Fruit fly (Drosophila melanogaster) whole organism, embryonic: ENCODE results near the gene CG42699.
A peak's percentile ranks its signal among the peaks of the same experiment; 100 is the strongest.

ENCODE experiments used
- Bteb2 ChIP-seq: fragments of 200-800 bp; sonication (Bioruptor generic); optimal IDR thresholded peaks from 2 replicates; lab custom pipeline; 2016; ENCODE audit warnings: missing biosample characterization, missing genetic modification characterization
- CG10431 ChIP-seq: fragments of 200-800 bp; sonication (Bioruptor generic); optimal IDR thresholded peaks from 3 replicates; lab custom pipeline; 2018; ENCODE audit warnings: missing biosample characterization, mild to moderate bottlenecking, missing genetic modification characterization
- CG10462 ChIP-seq: fragments of 200-800 bp; sonication (Bioruptor generic); optimal IDR thresholded peaks from 2 replicates; lab custom pipeline; 2016; ENCODE audit warnings: missing biosample characterization, missing genetic modification characterization
- CG11695 ChIP-seq: fragments of 200-800 bp; sonication (Bioruptor generic); IDR thresholded peaks from 3 replicates; pipeline ENCODE4 v1.3.6; 2022; ENCODE audit warnings: missing biosample characterization, missing genetic modification characterization
- CG12104 ChIP-seq: fragments of 200-800 bp; sonication (Bioruptor generic); optimal IDR thresholded peaks from 3 replicates; lab custom pipeline; 2016; ENCODE audit warnings: missing biosample characterization, missing genetic modification characterization
- CG13287 ChIP-seq: fragments of 200-800 bp; sonication (Bioruptor generic); IDR thresholded peaks from 2 replicates; pipeline ENCODE4 v1.3.6; 2022; ENCODE audit warnings: missing biosample characterization, missing genetic modification characterization; ENCODE audit not compliant: partially characterized antibody
- CG13296 ChIP-seq: fragments of 200-800 bp; sonication (Bioruptor generic); optimal IDR thresholded peaks from 3 replicates; lab custom pipeline; 2018; ENCODE audit warnings: missing biosample characterization, mild to moderate bottlenecking, missing genetic modification characterization
- CG14860 ChIP-seq: fragments of 200-800 bp; sonication (Bioruptor generic); IDR thresholded peaks from 3 replicates; pipeline ENCODE4 v1.3.6; 2022; ENCODE audit warnings: missing biosample characterization, missing genetic modification characterization; ENCODE audit not compliant: partially characterized antibody
- CG15269 ChIP-seq: fragments of 200-800 bp; sonication (Bioruptor generic); optimal IDR thresholded peaks from 2 replicates; lab custom pipeline; 2018; ENCODE audit warnings: missing biosample characterization, mild to moderate bottlenecking, missing genetic modification characterization, moderate library complexity
- CG1529 ChIP-seq: fragments of 200-800 bp; sonication (Bioruptor generic); optimal IDR thresholded peaks from 3 replicates; lab custom pipeline; 2018; ENCODE audit warnings: missing biosample characterization, missing genetic modification characterization
- CG15601 ChIP-seq: fragments of 200-800 bp; sonication (Bioruptor generic); optimal IDR thresholded peaks from 3 replicates; lab custom pipeline; 2019; ENCODE audit warnings: missing biosample characterization, mild to moderate bottlenecking, missing genetic modification characterization, moderate library complexity
- CG17328 ChIP-seq: fragments of 200-800 bp; sonication (Bioruptor generic); IDR thresholded peaks from 2 replicates; pipeline ENCODE4 v1.3.6; 2022; ENCODE audit warnings: missing biosample characterization, missing genetic modification characterization
- CG17361 ChIP-seq: fragments of 200-800 bp; sonication (Bioruptor generic); IDR thresholded peaks from 3 replicates; pipeline ENCODE4 v1.3.6; 2022; ENCODE audit warnings: missing biosample characterization, missing genetic modification characterization
- CG42726 ChIP-seq: fragments of 200-800 bp; sonication (Bioruptor generic); IDR thresholded peaks from 2 replicates; pipeline ENCODE4 v1.3.6; 2022; ENCODE audit warnings: missing biosample characterization, missing genetic modification characterization; ENCODE audit not compliant: partially characterized antibody
- CG6765 ChIP-seq: fragments of 200-800 bp; sonication (Bioruptor generic); optimal IDR thresholded peaks from 3 replicates; lab custom pipeline; 2017; ENCODE audit warnings: missing biosample characterization, mild to moderate bottlenecking, missing genetic modification characterization
- CG7357 ChIP-seq: fragments of 200-800 bp; sonication (Bioruptor generic); IDR thresholded peaks from 3 replicates; pipeline ENCODE4 v1.3.6; 2022; ENCODE audit warnings: missing biosample characterization, missing genetic modification characterization
- Dp ChIP-seq: fragments of 200-800 bp; sonication (Bioruptor generic); optimal IDR thresholded peaks from 2 replicates; lab custom pipeline; 2018; ENCODE audit warnings: missing biosample characterization, mild to moderate bottlenecking, missing genetic modification characterization, moderate library complexity
- E2f2 ChIP-seq: fragments of 200-800 bp; sonication (Bioruptor generic); IDR thresholded peaks from 2 replicates; pipeline ENCODE4 v1.3.6; 2022; ENCODE audit warnings: missing biosample characterization, missing genetic modification characterization
- Elba2 ChIP-seq: fragments of 200-800 bp; sonication (Bioruptor generic); optimal IDR thresholded peaks from 3 replicates; lab custom pipeline; 2016; ENCODE audit warnings: missing biosample characterization, missing genetic modification characterization
- Ets97D ChIP-seq: fragments of 200-800 bp; sonication (Bioruptor generic); optimal IDR thresholded peaks from 3 replicates; lab custom pipeline; 2016; ENCODE audit warnings: missing biosample characterization, missing genetic modification characterization
- Fer3 ChIP-seq: fragments of 200-800 bp; sonication (Bioruptor generic); optimal IDR thresholded peaks from 2 replicates; lab custom pipeline; 2018; ENCODE audit warnings: missing biosample characterization, mild to moderate bottlenecking, missing genetic modification characterization, moderate library complexity
- HLHmδ ChIP-seq: fragments of 200-800 bp; sonication (Bioruptor generic); optimal IDR thresholded peaks from 2 replicates; lab custom pipeline; 2018; ENCODE audit warnings: missing biosample characterization, mild to moderate bottlenecking, missing genetic modification characterization, moderate library complexity
- Hey ChIP-seq: fragments of 200-800 bp; sonication (Bioruptor generic); optimal IDR thresholded peaks from 3 replicates; lab custom pipeline; 2018; ENCODE audit warnings: missing biosample characterization, mild to moderate bottlenecking, missing genetic modification characterization
- Opbp ChIP-seq: fragments of 200-800 bp; sonication (Bioruptor generic); IDR thresholded peaks from 3 replicates; pipeline ENCODE4 v1.3.6; 2022; ENCODE audit warnings: missing biosample characterization, missing genetic modification characterization; ENCODE audit not compliant: partially characterized antibody
- Sry-δ ChIP-seq: fragments of 200-800 bp; sonication (Bioruptor generic); optimal IDR thresholded peaks from 2 replicates; lab custom pipeline; 2016; ENCODE audit warnings: missing biosample characterization, missing genetic modification characterization
- TFAM ChIP-seq: fragments of 200-800 bp; sonication (Bioruptor generic); optimal IDR thresholded peaks from 2 replicates; lab custom pipeline; 2017; ENCODE audit warnings: missing biosample characterization, missing genetic modification characterization, inconsistent platforms
- Xbp1 ChIP-seq: fragments of 200-800 bp; sonication (Bioruptor generic); optimal IDR thresholded peaks from 3 replicates; lab custom pipeline; 2016; ENCODE audit warnings: missing biosample characterization, mild to moderate bottlenecking, missing genetic modification characterization
- ap ChIP-seq: fragments of 200-800 bp; sonication (Bioruptor generic); IDR thresholded peaks from 2 replicates; pipeline ENCODE4 v1.3.6; 2022; ENCODE audit warnings: missing biosample characterization, missing genetic modification characterization
- emc ChIP-seq: fragments of 200-800 bp; sonication (Bioruptor generic); optimal IDR thresholded peaks from 2 replicates; lab custom pipeline; 2016; ENCODE audit warnings: missing biosample characterization, missing genetic modification characterization
- fu2 ChIP-seq: fragments of 200-800 bp; sonication (Bioruptor generic); optimal IDR thresholded peaks from 2 replicates; lab custom pipeline; 2016; ENCODE audit warnings: missing biosample characterization, missing genetic modification characterization
- gt ChIP-seq: fragments of 200-800 bp; sonication (Bioruptor generic); IDR thresholded peaks from 2 replicates; pipeline ENCODE4 v1.3.6; 2022; ENCODE audit warnings: missing biosample characterization, missing genetic modification characterization
- jumu ChIP-seq: fragments of 200-800 bp; sonication (Bioruptor generic); optimal IDR thresholded peaks from 3 replicates; lab custom pipeline; 2016; ENCODE audit warnings: missing biosample characterization, missing genetic modification characterization
- ken ChIP-seq: fragments of 200-800 bp; sonication (Bioruptor generic); IDR thresholded peaks from 3 replicates; pipeline ENCODE4 v1.3.6; 2022; ENCODE audit warnings: missing biosample characterization, missing genetic modification characterization
- lbe ChIP-seq: fragments of 200-800 bp; sonication (Bioruptor generic); optimal IDR thresholded peaks from 2 replicates; lab custom pipeline; 2016; ENCODE audit warnings: missing biosample characterization, mild to moderate bottlenecking, missing genetic modification characterization
- lola ChIP-seq, 3 experiments: fragments of >200 bp in 2 of 3; fragments of 200-800 bp in 1 of 3; sonication (Bioruptor generic) in 1 of 3; optimal IDR thresholded peaks; 2 replicates each; lab custom pipeline; 2017 to 2019; ENCODE audit warnings: missing biosample characterization in 3 of 3, missing genetic modification characterization in 3 of 3, mild to moderate bottlenecking in 1 of 3, moderate library complexity in 1 of 3
- mirr ChIP-seq: fragments of 200-800 bp; sonication (Bioruptor generic); optimal IDR thresholded peaks from 3 replicates; lab custom pipeline; 2018; ENCODE audit warnings: missing biosample characterization, mild to moderate bottlenecking, missing genetic modification characterization
- nau ChIP-seq: fragments of 200-800 bp; sonication (Bioruptor generic); optimal IDR thresholded peaks from 3 replicates; lab custom pipeline; 2017; ENCODE audit warnings: missing biosample characterization, mild to moderate bottlenecking, missing genetic modification characterization, missing genetic modification reagents
- onecut ChIP-seq: fragments of 200-800 bp; sonication (Bioruptor generic); IDR thresholded peaks from 2 replicates; pipeline ENCODE4 v1.3.6; 2022; ENCODE audit warnings: missing biosample characterization, missing genetic modification characterization
- org-1 ChIP-seq: fragments of 200-800 bp; sonication (Bioruptor generic); optimal IDR thresholded peaks from 2 replicates; lab custom pipeline; 2017; ENCODE audit warnings: missing biosample characterization, missing genetic modification characterization
- otp ChIP-seq: fragments of 200-800 bp; sonication (Bioruptor generic); IDR thresholded peaks from 3 replicates; pipeline ENCODE4, ENCODE4 v1.3.6; 2022; ENCODE audit warnings: missing biosample characterization, missing genetic modification characterization
- pzg ChIP-seq: fragments of 200-800 bp; sonication (Bioruptor generic); optimal IDR thresholded peaks from 3 replicates; lab custom pipeline; 2018; ENCODE audit warnings: missing biosample characterization, mild to moderate bottlenecking, missing genetic modification characterization, moderate library complexity
- salm ChIP-seq: fragments of 200-800 bp; sonication (Bioruptor generic); optimal IDR thresholded peaks from 2 replicates; lab custom pipeline; 2018; ENCODE audit warnings: missing biosample characterization, mild to moderate bottlenecking, missing genetic modification characterization
- sens-2 ChIP-seq: fragments of 200-800 bp; sonication (Bioruptor generic); IDR thresholded peaks from 2 replicates; pipeline ENCODE4 v1.3.6; 2022; ENCODE audit warnings: missing biosample characterization, missing genetic modification characterization
- shn ChIP-seq: fragments of 200-800 bp; sonication (Bioruptor generic); optimal IDR thresholded peaks from 3 replicates; lab custom pipeline; 2016; ENCODE audit warnings: missing biosample characterization, missing genetic modification characterization
- sr ChIP-seq: fragments of 200-800 bp; sonication (Bioruptor generic); IDR thresholded peaks from 3 replicates; pipeline ENCODE4 v1.3.6; 2022; ENCODE audit warnings: missing biosample characterization, missing genetic modification characterization
- tin ChIP-seq: fragments of 200-800 bp; sonication (Bioruptor generic); optimal IDR thresholded peaks from 3 replicates; lab custom pipeline; 2016; ENCODE audit warnings: missing biosample characterization, missing genetic modification characterization
- trem ChIP-seq: fragments of 200-800 bp; optimal IDR thresholded peaks from 3 replicates; lab custom pipeline; 2019; ENCODE audit warnings: missing biosample characterization, mild to moderate bottlenecking, missing genetic modification characterization, moderate library complexity
- wdn ChIP-seq: fragments of 200-800 bp; sonication (Bioruptor generic); IDR thresholded peaks from 2 replicates; pipeline ENCODE4 v1.3.6; 2022; ENCODE audit warnings: missing biosample characterization, missing genetic modification characterization

CG42699 gene

DNA sequence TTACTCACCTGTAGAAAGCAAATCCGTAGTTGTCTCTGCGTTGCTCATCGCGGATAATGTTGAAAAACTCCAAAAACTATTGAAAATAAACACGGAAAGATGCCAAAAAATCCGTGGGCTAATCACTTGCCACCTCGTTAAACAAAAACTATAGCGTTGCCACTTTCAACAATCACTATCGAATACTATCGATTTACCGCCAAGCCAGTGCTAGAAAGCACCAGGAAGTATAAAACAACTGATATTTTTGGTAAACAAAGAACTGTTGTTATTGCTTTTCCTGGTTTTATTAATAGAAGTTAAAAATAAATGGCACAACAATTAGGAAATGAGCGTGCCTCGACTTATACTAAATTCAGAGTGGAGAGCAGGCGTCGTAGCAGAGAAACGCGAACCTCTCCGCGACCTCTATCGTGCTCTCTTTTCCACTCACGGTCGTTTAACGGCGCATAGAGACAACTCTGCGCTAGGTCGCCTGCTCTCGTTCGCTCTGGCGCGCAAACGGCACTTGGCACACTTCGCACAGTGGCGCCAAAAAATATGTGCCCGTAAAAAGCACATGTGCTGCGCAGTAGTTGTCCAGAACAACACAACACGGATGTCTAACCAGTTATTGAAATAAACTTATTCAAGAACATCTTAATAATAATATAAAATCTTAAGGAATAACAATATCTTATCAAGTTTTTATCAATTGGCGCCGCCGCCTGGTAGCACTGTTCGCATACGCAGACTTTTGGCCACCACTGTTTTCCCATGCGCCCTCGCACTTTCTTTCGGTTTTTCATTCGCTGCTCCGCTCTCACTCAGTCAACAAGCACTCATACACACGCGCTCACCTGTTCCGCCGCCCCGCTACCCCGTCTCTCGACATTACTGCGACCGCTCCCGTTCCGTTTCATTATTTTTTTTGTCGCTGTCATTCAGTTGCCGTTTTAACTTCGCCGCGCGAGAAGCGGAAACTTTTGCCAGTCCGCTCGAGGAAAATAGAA is 9.2 kb upstream of the CG42699 start, which contains the start of the genes lin-52 and CG15771 (continued):
- TF ChIP-seq sens-2 (GFP tag; lab: Robert Waterston, UW) (peak; percentile 76), jumu (GFP tag; lab: Kevin White, UChicago) (peak; percentile 69), Elba2 (GFP tag; lab: Kevin White, UChicago) (no peak), HLHmδ (GFP tag; lab: Kevin White, UChicago) (peak; percentile 41), Xbp1 (GFP tag; lab: Kevin White, UChicago) (peak; percentile 94), tin (GFP tag; lab: Kevin White, UChicago) (peak; percentile 92), Sry-δ (GFP tag; lab: Kevin White, UChicago) (peak; percentile 74), TFAM (GFP tag; lab: Kevin White, UChicago) (peak; percentile 49), CG17328 (GFP tag; lab: Robert Waterston, UW) (peak; percentile 91), Fer3 (tag; lab: Kevin White, UChicago) (peak; percentile 93), CG15269 (tag; lab: Kevin White, UChicago) (peak; percentile 99), lbe (peak; percentile 90), pzg (peak; percentile 85), CG10431 (GFP tag; lab: Kevin White, UChicago) (peak; percentile 87), CG14860 (GFP tag; lab: Robert Waterston, UW) (no peak), salm (tag; lab: Kevin White, UChicago) (peak; percentile 90), CG11695 (GFP tag; lab: Robert Waterston, UW) (peak; percentile 97), CG7357 (GFP tag; lab: Robert Waterston, UW) (peak; percentile 91), CG17361 (GFP tag; lab: Robert Waterston, UW) (peak; percentile 93), ap (GFP tag; lab: Robert Waterston, UW) (peak; percentile 90), CG6765 (GFP tag; lab: Kevin White, UChicago) (peak; percentile 95), E2f2 (peak; percentile 78), nau (peak; percentile 95), onecut (GFP tag; lab: Robert Waterston, UW) (peak; percentile 91), fu2 (GFP tag; lab: Kevin White, UChicago) (peak; percentile 24), org-1 (peak; percentile 94), Opbp (no peak), CG42726 (GFP tag; lab: Robert Waterston, UW) (0 out of 2 replicates have a peak, but pooled peaks have one; percentile 37), Dp (peak; percentile 57), Ets97D (GFP tag; lab: Kevin White, UChicago) (peak; percentile 65), wdn (peak; percentile 90), trem (tag; lab: Kevin White, UChicago) (peak; percentile 82), CG13296 (GFP tag; lab: Kevin White, UChicago) (peak; percentile 97), CG1529 (GFP tag; lab: Kevin White, UChicago) (peak; percentile 93), sr (GFP tag; lab: Robert Waterston, UW) (peak; percentile 81), Hey (tag; lab: Kevin White, UChicago) (peak; percentile 81), emc (peak; percentile 39), mirr (peak; percentile 91), Bteb2 (GFP tag; lab: Kevin White, UChicago) (peak; percentile 40), ken (GFP tag; lab: Robert Waterston, UW) (peak; percentile 94), lola (GFP tag; optimal IDR thresholded peaks at IDR 0.05; lab: Kevin White, UChicago) (peak in 1 of 3 experiments; percentile 92), gt (peak; percentile 77), CG12104 (peak; percentile 92), CG15601 (peak; percentile 91), shn (GFP tag; lab: Kevin White, UChicago) (peak; percentile 43), otp (GFP tag; lab: Robert Waterston, UW) (peak; percentile 87), CG10462 (peak; percentile 90), CG13287 (GFP tag; lab: Robert Waterston, UW) (peak; percentile 67)
